Worm (Caenorhabditis elegans) whole organism, mixed stage, embryonic: Measurements from ENCODE around the gene acl-8.

Experiments
- blmp-1 ChIP-seq: fragments of 150-350 bp; optimal IDR thresholded peaks from 2 replicates; lab custom pipeline; 2014; ENCODE audit warnings: missing biosample characterization, missing genetic modification characterization
- elt-3 ChIP-seq: fragments of 150-350 bp; optimal IDR thresholded peaks from 2 replicates; lab custom pipeline; 2014; ENCODE audit warnings: missing biosample characterization, missing genetic modification characterization
- nhr-76 ChIP-seq: sonication (generic microtip); optimal IDR thresholded peaks from 2 replicates; lab custom pipeline; 2017; ENCODE audit warnings: missing biosample characterization, missing genetic modification characterization
- unc-39 ChIP-seq: fragments of 150-350 bp; optimal IDR thresholded peaks from 2 replicates; lab custom pipeline; 2014; ENCODE audit warnings: missing biosample characterization, missing genetic modification characterization
- unc-62 ChIP-seq: fragments of 150-350 bp; optimal IDR thresholded peaks from 2 replicates; lab custom pipeline; 2014; ENCODE audit warnings: missing biosample characterization, missing genetic modification reagents, missing genetic modification characterization

DNA sequence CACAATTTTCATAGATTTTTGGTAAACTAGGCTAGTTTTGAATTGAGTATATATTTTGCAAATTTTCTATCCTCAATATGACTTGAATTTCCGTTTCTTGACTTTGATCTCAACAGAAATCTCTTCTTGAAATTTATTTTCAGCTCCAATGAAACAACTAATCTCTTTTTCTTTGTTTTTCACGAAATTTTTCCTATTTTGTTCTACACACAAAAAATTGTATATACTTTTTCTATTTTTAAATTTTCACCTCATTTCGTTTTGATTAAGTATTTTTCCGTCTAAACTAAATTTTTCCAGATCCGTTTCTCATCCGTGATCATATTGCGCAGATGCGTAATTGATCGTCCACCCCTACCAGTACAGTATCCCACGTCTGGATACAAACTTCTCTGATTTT, 14.1 kb downstream of the acl-8 start, which contains the start of gene unc-83:
- TF ChIP-seq unc-39 (no peak), nhr-76 (no peak), blmp-1 (no peak), unc-62 (no peak), elt-3 (tag; lab: Kevin White, UChicago) (no peak)
